Worm (Caenorhabditis elegans) whole organism, early embryonic: ENCODE results near the gene T03G11.10.

ENCODE experiments used
- B0310.2 ChIP-seq: sonication (generic microtip); optimal IDR thresholded peaks from 2 replicates; lab custom pipeline; 2016; ENCODE audit warnings: mild to moderate bottlenecking, missing genetic modification characterization, missing compliant biosample characterization
- F13C5.2 ChIP-seq: sonication (generic microtip); optimal IDR thresholded peaks from 2 replicates; lab custom pipeline; 2017; ENCODE audit warnings: mild to moderate bottlenecking, missing genetic modification characterization, inconsistent platforms, missing compliant biosample characterization
- aly-1 ChIP-seq: sonication (generic microtip); optimal IDR thresholded peaks from 2 replicates; lab custom pipeline; 2016; ENCODE audit warnings: missing genetic modification characterization, missing compliant biosample characterization
- ama-1 ChIP-seq: fragments of 150-350 bp; optimal IDR thresholded peaks from 2 replicates; lab custom pipeline; 2014
- ceh-13 ChIP-seq: fragments of 200-800 bp; sonication (Bioruptor generic); optimal IDR thresholded peaks from 2 replicates; lab custom pipeline; 2018; ENCODE audit warnings: mild to moderate bottlenecking, missing genetic modification characterization, missing compliant biosample characterization
- ceh-36 ChIP-seq: sonication (generic microtip); optimal IDR thresholded peaks from 2 replicates; lab custom pipeline; 2016; ENCODE audit warnings: missing genetic modification characterization, inconsistent platforms, missing compliant biosample characterization
- ets-7 ChIP-seq: sonication (generic microtip); optimal IDR thresholded peaks from 2 replicates; lab custom pipeline; 2016; ENCODE audit warnings: missing genotype, missing genetic modification characterization, missing compliant biosample characterization
- flt-1 ChIP-seq: fragments of 200-800 bp; sonication (Bioruptor generic); IDR thresholded peaks from 2 replicates; pipeline ENCODE4 v1.3.6; 2022; ENCODE audit warnings: missing genetic modification characterization, missing compliant biosample characterization
- hmbx-1 ChIP-seq: sonication (generic microtip); optimal IDR thresholded peaks from 2 replicates; lab custom pipeline; 2016; ENCODE audit warnings: mild to moderate bottlenecking, missing genetic modification characterization, missing compliant biosample characterization
- hmg-4 ChIP-seq: fragments of 200-800 bp; sonication (Bioruptor generic); optimal IDR thresholded peaks from 2 replicates; lab custom pipeline; 2018; ENCODE audit warnings: mild to moderate bottlenecking, missing genetic modification characterization, missing compliant biosample characterization
- hnd-1 ChIP-seq: sonication (generic microtip); optimal IDR thresholded peaks from 2 replicates; lab custom pipeline; 2016; ENCODE audit warnings: missing genetic modification characterization, missing compliant biosample characterization
- pes-1 ChIP-seq: fragments of 200-800 bp; sonication (Bioruptor generic); IDR thresholded peaks from 2 replicates; pipeline ENCODE4 v1.3.6; 2022; ENCODE audit warnings: missing genetic modification reagents, missing genetic modification characterization, missing compliant biosample characterization
- scrt-1 ChIP-seq: fragments of 200-800 bp; sonication (Bioruptor generic); IDR thresholded peaks from 2 replicates; pipeline ENCODE4 v1.3.6; 2022; ENCODE audit warnings: missing genetic modification characterization, missing compliant biosample characterization
- sea-1 ChIP-seq: fragments of 200-800 bp; sonication (Bioruptor generic); conservative IDR thresholded peaks from 2 replicates; pipeline ENCODE4 v1.3.6; 2022; ENCODE audit warnings: missing genetic modification characterization, missing compliant biosample characterization
- tbx-11 ChIP-seq: fragments of 200-800 bp; sonication (Bioruptor generic); IDR thresholded peaks from 2 replicates; pipeline ENCODE4 v1.3.6; 2022; ENCODE audit warnings: missing genetic modification characterization, missing compliant biosample characterization
- tbx-37 ChIP-seq: fragments of 200-800 bp; sonication (Bioruptor generic); conservative IDR thresholded peaks from 2 replicates; pipeline ENCODE4 v1.3.6; 2022; ENCODE audit warnings: missing genetic modification reagents, missing genetic modification characterization, missing compliant biosample characterization
- tra-4 ChIP-seq: sonication (generic microtip); optimal IDR thresholded peaks from 2 replicates; lab custom pipeline; 2017; ENCODE audit warnings: missing genetic modification characterization, missing compliant biosample characterization

T03G11.10 gene

ce11 chrX:5208326-5208725 lies 37.3 kb upstream of the T03G11.10 start:
- no peak for TF ChIP-seq B0310.2 (tag; lab: Kevin White, UChicago)
- TF ChIP-seq scrt-1 (GFP tag; lab: Robert Waterston, UW): no peak
- TF ChIP-seq hnd-1: no peak
- no peak for TF ChIP-seq tbx-37 (GFP tag; lab: Robert Waterston, UW)
- TF ChIP-seq pes-1: no peak
- no peak for TF ChIP-seq hmbx-1 (tag; lab: Kevin White, UChicago)
- TF ChIP-seq flt-1: no peak
- TF ChIP-seq ets-7: no peak
- TF ChIP-seq aly-1 (tag; lab: Kevin White, UChicago): no peak
- TF ChIP-seq tbx-11 (GFP tag; lab: Robert Waterston, UW): no peak
- TF ChIP-seq ceh-13 (GFP tag; lab: Kevin White, UChicago): no peak
- no peak for TF ChIP-seq F13C5.2
- no peak for TF ChIP-seq ceh-36 (tag; lab: Kevin White, UChicago)
- no peak for TF ChIP-seq tra-4 (tag; lab: Kevin White, UChicago)
- TF ChIP-seq sea-1 (GFP tag; lab: Robert Waterston, UW): no peak
- TF ChIP-seq hmg-4 (GFP tag; lab: Kevin White, UChicago): no peak
- TF ChIP-seq ama-1 (lab: Kevin White, UChicago): no peak

- TF ChIP-seq aly-1 (tag; lab: Kevin White, UChicago) (no peak), tbx-11 (GFP tag; lab: Robert Waterston, UW) (no peak), sea-1 (GFP tag; lab: Robert Waterston, UW) (no peak), ama-1 (lab: Kevin White, UChicago) (no peak), F13C5.2 (no peak), hmg-4 (GFP tag; lab: Kevin White, UChicago) (no peak), B0310.2 (tag; lab: Kevin White, UChicago) (no peak), tra-4 (tag; lab: Kevin White, UChicago) (no peak), hmbx-1 (tag; lab: Kevin White, UChicago) (no peak)
These were observed 36.8 kb upstream of the T03G11.10 start for ce11 chrX:5207819-5208218.

- TF ChIP-seq hmbx-1 (tag; lab: Kevin White, UChicago): no peak
- TF ChIP-seq scrt-1 (GFP tag; lab: Robert Waterston, UW): no peak
- no peak for TF ChIP-seq sea-1 (GFP tag; lab: Robert Waterston, UW)
- TF ChIP-seq hmg-4 (GFP tag; lab: Kevin White, UChicago): peak; percentile 71
- no peak for TF ChIP-seq hnd-1
- TF ChIP-seq ama-1 (lab: Kevin White, UChicago): no peak
- TF ChIP-seq tbx-11 (GFP tag; lab: Robert Waterston, UW): no peak
- no peak for TF ChIP-seq ceh-13 (GFP tag; lab: Kevin White, UChicago)
- peak; percentile 64 for TF ChIP-seq aly-1 (tag; lab: Kevin White, UChicago)
- no peak for TF ChIP-seq B0310.2 (tag; lab: Kevin White, UChicago)
- no peak for TF ChIP-seq pes-1
- TF ChIP-seq flt-1: no peak
- no peak for TF ChIP-seq F13C5.2
- TF ChIP-seq tra-4 (tag; lab: Kevin White, UChicago): no peak
- TF ChIP-seq tbx-37 (GFP tag; lab: Robert Waterston, UW): no peak
- TF ChIP-seq ets-7: peak; percentile 28
- TF ChIP-seq ceh-36 (tag; lab: Kevin White, UChicago): no peak
These were observed 34.6 kb upstream of the T03G11.10 start, which contains the start of gene H28G03.2 for ce11 chrX:5205561-5205960. H28G03.2 (plus strand) TSS chrX:5205760.

ce11 chrX:5202923-5203322 lies 31.9 kb upstream of the T03G11.10 start:
- no peak for TF ChIP-seq tbx-37 (GFP tag; lab: Robert Waterston, UW)
- no peak for TF ChIP-seq scrt-1 (GFP tag; lab: Robert Waterston, UW)
- no peak for TF ChIP-seq flt-1
- no peak for TF ChIP-seq tbx-11 (GFP tag; lab: Robert Waterston, UW)
- no peak for TF ChIP-seq ama-1 (lab: Kevin White, UChicago)
- TF ChIP-seq ets-7: no peak
- TF ChIP-seq ceh-13 (GFP tag; lab: Kevin White, UChicago): no peak
- TF ChIP-seq aly-1 (tag; lab: Kevin White, UChicago): no peak
- TF ChIP-seq hmbx-1 (tag; lab: Kevin White, UChicago): no peak
- TF ChIP-seq B0310.2 (tag; lab: Kevin White, UChicago): no peak
- TF ChIP-seq hmg-4 (GFP tag; lab: Kevin White, UChicago): no peak
- TF ChIP-seq ceh-36 (tag; lab: Kevin White, UChicago): no peak
- no peak for TF ChIP-seq F13C5.2
- no peak for TF ChIP-seq tra-4 (tag; lab: Kevin White, UChicago)
- TF ChIP-seq sea-1 (GFP tag; lab: Robert Waterston, UW): no peak
- TF ChIP-seq pes-1: no peak
- TF ChIP-seq hnd-1: no peak

- TF ChIP-seq tra-4 (tag; lab: Kevin White, UChicago): no peak
- no peak for TF ChIP-seq hmbx-1 (tag; lab: Kevin White, UChicago)
- no peak for TF ChIP-seq hnd-1
- no peak for TF ChIP-seq F13C5.2
- no peak for TF ChIP-seq ceh-13 (GFP tag; lab: Kevin White, UChicago)
- no peak for TF ChIP-seq pes-1
- TF ChIP-seq B0310.2 (tag; lab: Kevin White, UChicago): no peak
- TF ChIP-seq flt-1: no peak
- no peak for TF ChIP-seq sea-1 (GFP tag; lab: Robert Waterston, UW)
- TF ChIP-seq ceh-36 (tag; lab: Kevin White, UChicago): no peak
- TF ChIP-seq tbx-11 (GFP tag; lab: Robert Waterston, UW): no peak
- no peak for TF ChIP-seq hmg-4 (GFP tag; lab: Kevin White, UChicago)
- TF ChIP-seq ama-1 (lab: Kevin White, UChicago): no peak
- no peak for TF ChIP-seq ets-7
- no peak for TF ChIP-seq tbx-37 (GFP tag; lab: Robert Waterston, UW)
- TF ChIP-seq scrt-1 (GFP tag; lab: Robert Waterston, UW): no peak
These were observed 31.4 kb upstream of the T03G11.10 start for ce11 chrX:5202399-5202798.

- TF ChIP-seq ceh-13 (GFP tag; lab: Kevin White, UChicago) (no peak), ceh-36 (tag; lab: Kevin White, UChicago) (no peak), aly-1 (tag; lab: Kevin White, UChicago) (no peak), tra-4 (tag; lab: Kevin White, UChicago) (no peak), tbx-37 (GFP tag; lab: Robert Waterston, UW) (no peak), hmg-4 (GFP tag; lab: Kevin White, UChicago) (no peak), tbx-11 (GFP tag; lab: Robert Waterston, UW) (no peak), B0310.2 (tag; lab: Kevin White, UChicago) (no peak), scrt-1 (GFP tag; lab: Robert Waterston, UW) (no peak), flt-1 (no peak), pes-1 (no peak), F13C5.2 (no peak), ets-7 (no peak), sea-1 (GFP tag; lab: Robert Waterston, UW) (no peak)
These were observed 30.9 kb upstream of the T03G11.10 start for ce11 chrX:5201860-5202259.
